Comparison of ENCODE assay signal across 1 fruit fly cellular context in the genomic region with DNA sequence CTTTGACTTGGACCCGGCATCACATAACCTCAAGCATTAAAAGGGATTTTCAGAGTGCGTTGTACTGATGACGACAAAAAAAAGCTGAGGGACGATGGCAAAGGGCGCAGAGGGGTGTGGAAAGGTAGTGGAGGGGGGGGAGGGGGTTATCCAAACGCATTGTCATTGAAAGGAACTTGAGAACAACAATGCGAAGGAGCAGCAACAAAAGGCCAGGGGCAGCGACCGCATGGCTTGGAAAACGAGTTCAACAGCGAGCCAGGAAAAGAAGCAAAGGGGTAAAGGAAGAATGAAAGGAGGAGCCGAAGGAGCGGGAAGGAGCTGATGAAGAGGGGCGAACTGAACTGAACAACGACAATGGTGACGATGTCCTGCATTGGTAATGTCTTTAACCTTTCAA.
TF ChIP-seq lines count a peak whose summit lies in the region.

No protein-coding gene starts in this region.

TF ChIP-seq in whole organism, prepupa, 60 proteins besides CTCF, POLR2A, EP300 and RAD21 (continued from another document):
- TF ChIP-seq dac (GFP tag; optimal IDR thresholded peaks at IDR 0.05; lab: Kevin White, UChicago) = no peak
- no peak for TF ChIP-seq CG6276 (GFP tag; optimal IDR thresholded peaks at IDR 0.05; lab: Kevin White, UChicago)
- no peak for TF ChIP-seq acj6 (GFP tag; optimal IDR thresholded peaks at IDR 0.05; lab: Kevin White, UChicago)
- TF ChIP-seq Sox102F (GFP tag; optimal IDR thresholded peaks at IDR 0.05; lab: Kevin White, UChicago) = no peak
- peak; percentile 12 for TF ChIP-seq CG6808 (GFP tag; optimal IDR thresholded peaks at IDR 0.05; lab: Kevin White, UChicago)
- no peak for TF ChIP-seq CG8119 (GFP tag; IDR thresholded peaks at IDR 0.05; lab: Robert Waterston, UW)
- TF ChIP-seq fd85E (GFP tag; optimal IDR thresholded peaks at IDR 0.05; lab: Kevin White, UChicago) = no peak
- TF ChIP-seq CG11294 (GFP tag; IDR thresholded peaks at IDR 0.05; lab: Robert Waterston, UW) = no peak
- TF ChIP-seq dsx (GFP tag; optimal IDR thresholded peaks at IDR 0.05; lab: Kevin White, UChicago; ENCODE audit: poor library complexity, severe bottlenecking) = peak; percentile 65
- no peak for TF ChIP-seq CG10669 (GFP tag; optimal IDR thresholded peaks at IDR 0.05; lab: Kevin White, UChicago)
- no peak for TF ChIP-seq topi (GFP tag; optimal IDR thresholded peaks at IDR 0.05; lab: Kevin White, UChicago)
